Worm (Caenorhabditis elegans): ENCODE results near the gene EGAP5.1.

EGAP5.1 gene

DNA sequence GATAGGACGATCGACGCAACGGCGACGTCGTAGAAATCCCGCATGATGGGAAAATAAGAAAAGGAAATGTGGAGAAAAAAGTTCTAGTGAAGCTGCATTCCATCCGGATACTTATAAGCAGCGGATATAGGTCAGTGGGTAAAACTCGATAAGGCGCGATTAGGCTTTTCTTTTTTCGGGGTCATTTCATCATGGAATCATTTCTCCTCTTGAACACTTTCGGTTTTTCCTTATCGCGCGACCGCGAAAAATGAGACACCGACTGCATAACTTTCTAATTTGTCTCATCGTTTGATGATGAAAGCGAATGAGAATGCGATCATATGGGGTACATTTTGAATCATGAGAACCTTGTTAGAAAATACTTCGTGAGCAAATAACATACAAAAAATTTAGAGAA, 12.5 kb upstream of the EGAP5.1 start, which contains the start of gene dpy-8:
Gene dpy-8, minus strand, starts transcription at position 88 of the 400 bp plus-strand sequence.
- TF ChIP-seq fax-1 (tag; optimal IDR thresholded peaks at IDR 0.05) (no peak), K09A11.1 (tag; optimal IDR thresholded peaks at IDR 0.05; ENCODE audit: insufficient read depth) (no peak), pag-3 (tag; optimal IDR thresholded peaks at IDR 0.05; ENCODE audit: borderline replicate concordance) (no peak), pros-1 (tag; optimal IDR thresholded peaks at IDR 0.05) (no peak), ceh-6 (GFP tag; optimal IDR thresholded peaks at IDR 0.05) (no peak), K02D7.2 (tag; optimal IDR thresholded peaks at IDR 0.05) (no peak), ceh-24 (tag; optimal IDR thresholded peaks at IDR 0.05) (no peak), ceh-19 (GFP tag; optimal IDR thresholded peaks at IDR 0.05) (no peak), hlh-13 (GFP tag; optimal IDR thresholded peaks at IDR 0.05) (no peak), ref-2 (tag; optimal IDR thresholded peaks at IDR 0.05) (no peak), unc-55 (GFP tag; optimal IDR thresholded peaks at IDR 0.05) (no peak), pha-2 (tag; optimal IDR thresholded peaks at IDR 0.05) (no peak), eyg-1 (tag; optimal IDR thresholded peaks at IDR 0.05) (no peak), pat-9 (tag; optimal IDR thresholded peaks at IDR 0.05) (no peak), sox-4 (tag; optimal IDR thresholded peaks at IDR 0.05) (no peak), hlh-6 (tag; optimal IDR thresholded peaks at IDR 0.05) (no peak), ceh-48 (tag; optimal IDR thresholded peaks at IDR 0.05) (no peak), dmd-4 (tag; optimal IDR thresholded peaks at IDR 0.05; ENCODE audit: borderline replicate concordance) (no peak), rnt-1 (tag; optimal IDR thresholded peaks at IDR 0.05) (no peak)

DNA sequence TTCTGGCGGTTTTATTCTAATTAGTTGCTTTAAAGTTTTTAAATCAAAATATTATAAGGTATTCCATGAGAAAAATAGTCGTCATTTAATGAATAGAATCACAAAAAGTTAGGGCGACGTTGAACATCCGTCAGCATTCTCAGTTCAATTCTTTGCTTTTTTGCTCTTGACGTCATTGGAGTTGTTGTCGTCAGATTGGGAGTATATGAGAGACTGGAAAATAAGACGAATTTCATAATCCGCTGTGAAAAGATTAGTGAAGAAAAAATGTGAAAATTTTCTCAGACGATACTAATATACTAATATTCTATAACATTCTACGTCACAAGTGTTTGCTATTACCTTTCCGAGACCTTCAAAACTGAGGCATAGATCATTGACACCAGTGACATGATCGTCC, 11.5 kb upstream of the EGAP5.1 start:
- no peak for TF ChIP-seq pha-2 (tag; optimal IDR thresholded peaks at IDR 0.05)
- no peak for TF ChIP-seq dve-1 (tag; optimal IDR thresholded peaks at IDR 0.05)
- no peak for TF ChIP-seq hlh-6 (tag; optimal IDR thresholded peaks at IDR 0.05)
- TF ChIP-seq ceh-22 (tag; optimal IDR thresholded peaks at IDR 0.05), result no peak
- TF ChIP-seq Y22D7AL.16 (tag; optimal IDR thresholded peaks at IDR 0.05), result no peak
- TF ChIP-seq fax-1 (tag; optimal IDR thresholded peaks at IDR 0.05), result no peak

ce11 chrX:5151866-5152265, 11.0 kb upstream of the EGAP5.1 start:
- TF ChIP-seq mec-3 (tag; optimal IDR thresholded peaks at IDR 0.05; ENCODE audit: borderline replicate concordance), result no peak
- TF ChIP-seq npax-4 (tag; optimal IDR thresholded peaks at IDR 0.05), result no peak
- TF ChIP-seq ttx-3 (tag; optimal IDR thresholded peaks at IDR 0.05), result no peak
- no peak for TF ChIP-seq pqm-1 (tag; optimal IDR thresholded peaks at IDR 0.05)
- TF ChIP-seq nhr-11 (tag; optimal IDR thresholded peaks at IDR 0.05), result no peak
- no peak for TF ChIP-seq C08G9.2 (tag; optimal IDR thresholded peaks at IDR 0.05)
- TF ChIP-seq unc-3 (GFP tag; conservative IDR thresholded peaks at IDR 0.05), result no peak
- TF ChIP-seq unc-3 (tag; optimal IDR thresholded peaks at IDR 0.05), result no peak

- no peak for TF ChIP-seq ets-4 (tag; optimal IDR thresholded peaks at IDR 0.05)
- no peak for TF ChIP-seq fkh-6 (tag; optimal IDR thresholded peaks at IDR 0.05)
- TF ChIP-seq elt-4 (tag; optimal IDR thresholded peaks at IDR 0.05), result no peak
- TF ChIP-seq che-1 (tag; optimal IDR thresholded peaks at IDR 0.05), result no peak
- TF ChIP-seq pqm-1 (tag; optimal IDR thresholded peaks at IDR 0.05), result no peak
- TF ChIP-seq fax-1 (tag; optimal IDR thresholded peaks at IDR 0.05), result no peak
- no peak for TF ChIP-seq ceh-24 (tag; optimal IDR thresholded peaks at IDR 0.05)
- no peak for TF ChIP-seq fkh-10 (GFP tag; optimal IDR thresholded peaks at IDR 0.05)
- no peak for TF ChIP-seq unc-42 (tag; optimal IDR thresholded peaks at IDR 0.05)
- TF ChIP-seq ttx-3 (tag; optimal IDR thresholded peaks at IDR 0.05), result no peak
- no peak for TF ChIP-seq pha-2 (tag; optimal IDR thresholded peaks at IDR 0.05)
- TF ChIP-seq K02D7.2 (tag; optimal IDR thresholded peaks at IDR 0.05), result no peak
- no peak for TF ChIP-seq ama-1 (optimal IDR thresholded peaks at IDR 0.05)
- TF ChIP-seq ceh-2 (tag; optimal IDR thresholded peaks at IDR 0.05), result no peak
- no peak for TF ChIP-seq K09A11.1 (tag; optimal IDR thresholded peaks at IDR 0.05; ENCODE audit: insufficient read depth)
- no peak for TF ChIP-seq sox-2 (GFP tag; IDR thresholded peaks at IDR 0.05)
- no peak for TF ChIP-seq ahr-1 (tag; optimal IDR thresholded peaks at IDR 0.05)
- no peak for TF ChIP-seq ceh-14 (tag; optimal IDR thresholded peaks at IDR 0.05)
Measured at ce11 chrX:5152931-5153330, 9.9 kb upstream of the EGAP5.1 start.
